Fruit fly (Drosophila melanogaster) S2 (cell line): Measurements from ENCODE around the gene Cfp1.

Experiments used
- CG8478 ChIP-seq: fragments of >200 bp; optimal IDR thresholded peaks from 2 replicates; lab custom pipeline; 2018
- CTCF ChIP-seq, 2 experiments: fragments of >200 bp; optimal IDR thresholded peaks; 2 replicates each; lab custom pipeline; 2018

dm6 chrX:9236485-9236884, 36.3 kb downstream of the Cfp1 start, which contains the start of gene Ir8a:
- TF ChIP-seq CG8478 (no peak), CTCF (optimal IDR thresholded peaks at IDR 0.05; lab: Kevin White, UChicago) (no peak)
